ENCODE assay signal across 1 fruit fly cellular context in the genomic region with DNA sequence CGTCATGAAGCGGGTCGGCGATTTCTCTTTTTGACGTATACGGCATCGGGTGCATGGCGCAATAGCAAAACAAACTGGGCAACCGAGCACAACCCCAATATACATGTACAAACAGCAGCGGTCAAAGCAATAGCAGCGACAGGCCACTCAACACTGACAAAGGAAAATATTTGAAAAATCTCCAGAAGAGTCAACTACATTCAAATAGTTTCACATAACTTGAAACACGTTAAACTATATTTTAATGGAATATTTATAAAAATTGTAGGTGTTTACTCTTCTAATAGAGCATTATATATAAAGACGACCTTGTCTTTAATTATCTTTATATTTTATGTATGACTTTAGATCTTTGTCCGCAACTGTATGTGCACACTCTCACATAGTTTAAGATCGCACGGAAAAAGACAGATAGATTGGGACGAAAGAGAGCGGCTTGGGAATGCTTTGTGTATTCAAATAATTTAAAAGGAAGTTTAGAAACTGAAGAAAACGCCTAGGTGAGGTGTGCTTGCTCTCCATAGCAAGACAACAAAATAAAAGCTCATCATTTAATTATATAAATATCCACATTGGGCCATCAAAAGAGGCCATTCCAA.
A peak's percentile ranks its signal among the peaks of the same experiment; 100 is the strongest.
TF ChIP-seq lines count a peak whose summit lies in the region.

No protein-coding gene starts in this region.

TF ChIP-seq in whole organism, embryonic, 481 proteins besides CTCF, POLR2A, EP300 and RAD21 (continued from another document and continues in another):
- no peak for TF ChIP-seq CG11247 (GFP tag; IDR thresholded peaks at IDR 0.05; lab: Robert Waterston, UW)
- peak; percentile 49 for TF ChIP-seq Deaf1 (tag; optimal IDR thresholded peaks at IDR 0.05; lab: Kevin White, UChicago)
- TF ChIP-seq wek (GFP tag; optimal IDR thresholded peaks at IDR 0.05; lab: Kevin White, UChicago): peak; percentile 44
- TF ChIP-seq Camta (GFP tag; optimal IDR thresholded peaks at IDR 0.05; lab: Kevin White, UChicago): peak; percentile 40
- no peak for TF ChIP-seq CG7963 (GFP tag; IDR thresholded peaks at IDR 0.05; lab: Robert Waterston, UW; ENCODE audit: partially characterized antibody)
- TF ChIP-seq mam (GFP tag; optimal IDR thresholded peaks at IDR 0.05; lab: Kevin White, UChicago): peak; percentile 36
- peak; percentile 63; the same call in 1 of the 3 replicates for TF ChIP-seq Mrtf (GFP tag; IDR thresholded peaks at IDR 0.05; lab: Robert Waterston, UW)
- TF ChIP-seq rib (GFP tag; IDR thresholded peaks at IDR 0.05; lab: Robert Waterston, UW): no peak
- peak; percentile 12 for TF ChIP-seq CG4617 (GFP tag; optimal IDR thresholded peaks at IDR 0.05; lab: Kevin White, UChicago; ENCODE audit: borderline replicate concordance)
- peak; percentile 18 for TF ChIP-seq jumu (GFP tag; optimal IDR thresholded peaks at IDR 0.05; lab: Kevin White, UChicago)
- TF ChIP-seq CG17361 (GFP tag; IDR thresholded peaks at IDR 0.05; lab: Robert Waterston, UW): peak; percentile 86
- no peak for TF ChIP-seq Atf3 (GFP tag; optimal IDR thresholded peaks at IDR 0.05; lab: Kevin White, UChicago)
- peak; percentile 80 for TF ChIP-seq CG7839 (tag; optimal IDR thresholded peaks at IDR 0.05; lab: Kevin White, UChicago)
- no peak for TF ChIP-seq TFAM (GFP tag; optimal IDR thresholded peaks at IDR 0.05; lab: Kevin White, UChicago)
- TF ChIP-seq Hr78 (GFP tag; optimal IDR thresholded peaks at IDR 0.05; lab: Kevin White, UChicago): peak in 1 of 2 experiments; percentile 58
- peak; percentile 38; the same call in 1 of the 3 replicates for TF ChIP-seq Optix (GFP tag; IDR thresholded peaks at IDR 0.05; lab: Robert Waterston, UW)
- no peak for TF ChIP-seq jigr1 (GFP tag; IDR thresholded peaks at IDR 0.05; lab: Robert Waterston, UW)
- TF ChIP-seq HHEX (GFP tag; optimal IDR thresholded peaks at IDR 0.05; lab: Kevin White, UChicago): peak; percentile 63
- peak; percentile 78 for TF ChIP-seq Fer1 (GFP tag; optimal IDR thresholded peaks at IDR 0.05; lab: Kevin White, UChicago)
- peak; percentile 78 for TF ChIP-seq ATbp (GFP tag; optimal IDR thresholded peaks at IDR 0.05; lab: Kevin White, UChicago)
- peak; percentile 83 for TF ChIP-seq stc (GFP tag; IDR thresholded peaks at IDR 0.05; lab: Robert Waterston, UW)
- TF ChIP-seq ac (GFP tag; optimal IDR thresholded peaks at IDR 0.05; lab: Kevin White, UChicago): peak; percentile 18
- TF ChIP-seq lilli (GFP tag; optimal IDR thresholded peaks at IDR 0.05; lab: Kevin White, UChicago): peak; percentile 66
- TF ChIP-seq CG4820 (GFP tag; optimal IDR thresholded peaks at IDR 0.05; lab: Kevin White, UChicago): peak; percentile 66
- TF ChIP-seq Nf-YA (GFP tag; IDR thresholded peaks at IDR 0.05; lab: Robert Waterston, UW): peak; percentile 39; the same call in 1 of the 2 replicates
- peak; percentile 26 for TF ChIP-seq CG8290 (GFP tag; optimal IDR thresholded peaks at IDR 0.05; lab: Kevin White, UChicago)
- TF ChIP-seq CG8290 (tag; optimal IDR thresholded peaks at IDR 0.05; lab: Kevin White, UChicago): peak in 1 of 2 experiments; percentile 39
- peak; percentile 76 for TF ChIP-seq CG17385 (GFP tag; optimal IDR thresholded peaks at IDR 0.05; lab: Kevin White, UChicago)
- no peak for TF ChIP-seq Gsc (GFP tag; IDR thresholded peaks at IDR 0.05; lab: Robert Waterston, UW)
- peak; percentile 23 for TF ChIP-seq pnt (GFP tag; optimal IDR thresholded peaks at IDR 0.05; lab: Kevin White, UChicago)
- peak; percentile 63 for TF ChIP-seq Aef1 (GFP tag; IDR thresholded peaks at IDR 0.05; lab: Robert Waterston, UW)
- TF ChIP-seq B-H1 (GFP tag; IDR thresholded peaks at IDR 0.05; lab: Robert Waterston, UW): peak; percentile 56
- peak; percentile 34 to 89 for TF ChIP-seq Hr51 (GFP tag; optimal IDR thresholded peaks at IDR 0.05; lab: Kevin White, UChicago)
- TF ChIP-seq eve (GFP tag; optimal IDR thresholded peaks at IDR 0.05; lab: Kevin White, UChicago): peak in 1 of 2 experiments; percentile 85
- peak; percentile 64 for TF ChIP-seq fd3F (GFP tag; optimal IDR thresholded peaks at IDR 0.05; lab: Kevin White, UChicago)
- TF ChIP-seq Mad (GFP tag; optimal IDR thresholded peaks at IDR 0.05; lab: Kevin White, UChicago): peak; percentile 47
- TF ChIP-seq CG12155 (GFP tag; optimal IDR thresholded peaks at IDR 0.05; lab: Kevin White, UChicago): peak; percentile 55
- no peak for TF ChIP-seq CG33213 (GFP tag; optimal IDR thresholded peaks at IDR 0.05; lab: Kevin White, UChicago)
- peak; percentile 23; the same call in 1 of the 2 replicates for TF ChIP-seq ssp (GFP tag; IDR thresholded peaks at IDR 0.05; lab: Robert Waterston, UW)
- TF ChIP-seq pzg (GFP tag; optimal IDR thresholded peaks at IDR 0.05; lab: Kevin White, UChicago): no peak
- no peak for TF ChIP-seq fru (optimal IDR thresholded peaks at IDR 0.05; lab: Kevin White, UChicago)
- peak; percentile 31 for TF ChIP-seq pum (GFP tag; optimal IDR thresholded peaks at IDR 0.05; lab: Kevin White, UChicago)
- peak; percentile 67 for TF ChIP-seq nerfin-1 (tag; optimal IDR thresholded peaks at IDR 0.05; lab: Kevin White, UChicago)
- no peak for TF ChIP-seq CG15073 (GFP tag; optimal IDR thresholded peaks at IDR 0.05; lab: Kevin White, UChicago)
- TF ChIP-seq CG16815 (GFP tag; optimal IDR thresholded peaks at IDR 0.05; lab: Kevin White, UChicago): peak; percentile 60
- TF ChIP-seq CG9797 (GFP tag; optimal IDR thresholded peaks at IDR 0.05; lab: Kevin White, UChicago): no peak
- peak; percentile 68 for TF ChIP-seq CG32532 (GFP tag; IDR thresholded peaks at IDR 0.05; lab: Robert Waterston, UW)
- no peak for TF ChIP-seq hbn (GFP tag; IDR thresholded peaks at IDR 0.05; lab: Robert Waterston, UW; ENCODE audit: partially characterized antibody)
- peak; percentile 54 for TF ChIP-seq Max (GFP tag; optimal IDR thresholded peaks at IDR 0.05; lab: Kevin White, UChicago)
- TF ChIP-seq CG9727 (GFP tag; optimal IDR thresholded peaks at IDR 0.05; lab: Kevin White, UChicago): peak; percentile 70
- TF ChIP-seq CG15696 (tag; optimal IDR thresholded peaks at IDR 0.05; lab: Kevin White, UChicago): peak; percentile 64
- no peak for TF ChIP-seq CG14860 (GFP tag; IDR thresholded peaks at IDR 0.05; lab: Robert Waterston, UW; ENCODE audit: partially characterized antibody)
- peak; percentile 33; the same call in 1 of the 2 replicates for TF ChIP-seq al (GFP tag; IDR thresholded peaks at IDR 0.05; lab: Robert Waterston, UW)
- TF ChIP-seq Med (GFP tag; lab: Kevin White, UChicago): peak; percentile 84
- no peak for TF ChIP-seq CG10321 (GFP tag; IDR thresholded peaks at IDR 0.05; lab: Robert Waterston, UW)
- no peak for TF ChIP-seq da (GFP tag; optimal IDR thresholded peaks at IDR 0.05; lab: Kevin White, UChicago)
- peak; percentile 69 for TF ChIP-seq bcd (GFP tag; optimal IDR thresholded peaks at IDR 0.05; lab: Kevin White, UChicago)
- TF ChIP-seq maf-S (GFP tag; optimal IDR thresholded peaks at IDR 0.05; lab: Kevin White, UChicago): peak; percentile 25
- peak; percentile 24 for TF ChIP-seq CG4854 (GFP tag; optimal IDR thresholded peaks at IDR 0.05; lab: Kevin White, UChicago)
- no peak for TF ChIP-seq aop (GFP tag; IDR thresholded peaks at IDR 0.05; lab: Robert Waterston, UW)
- TF ChIP-seq sens-2 (GFP tag; IDR thresholded peaks at IDR 0.05; lab: Robert Waterston, UW): peak; percentile 32; the same call in 1 of the 2 replicates
- peak; percentile 22 for TF ChIP-seq ab (GFP tag; optimal IDR thresholded peaks at IDR 0.05; lab: Kevin White, UChicago)
- TF ChIP-seq sob (GFP tag; IDR thresholded peaks at IDR 0.05; lab: Robert Waterston, UW): peak; percentile 66
- peak; percentile 91 for TF ChIP-seq sens (GFP tag; lab: Kevin White, UChicago)
- no peak for TF ChIP-seq BEAF-32 (GFP tag; optimal IDR thresholded peaks at IDR 0.05; lab: Kevin White, UChicago)
- TF ChIP-seq ash1 (GFP tag; optimal IDR thresholded peaks at IDR 0.05; lab: Kevin White, UChicago): no peak
- no peak for TF ChIP-seq CG16813 (GFP tag; IDR thresholded peaks at IDR 0.05; lab: Robert Waterston, UW; ENCODE audit: partially characterized antibody)
- TF ChIP-seq CG14441 (GFP tag; IDR thresholded peaks at IDR 0.05; lab: Robert Waterston, UW): peak; percentile 68
- TF ChIP-seq CG3163 (GFP tag; optimal IDR thresholded peaks at IDR 0.05; lab: Kevin White, UChicago): peak; percentile 1
- peak; percentile 64 for TF ChIP-seq caup (GFP tag; optimal IDR thresholded peaks at IDR 0.05; lab: Kevin White, UChicago; ENCODE audit: severe bottlenecking)
- peak; percentile 54; the same call in 1 of the 2 replicates for TF ChIP-seq CG3847 (GFP tag; IDR thresholded peaks at IDR 0.05; lab: Robert Waterston, UW)
- TF ChIP-seq zf30C (GFP tag; optimal IDR thresholded peaks at IDR 0.05; lab: Kevin White, UChicago): no peak
- TF ChIP-seq gfzf (GFP tag; optimal IDR thresholded peaks at IDR 0.05; lab: Kevin White, UChicago): no peak
- TF ChIP-seq HLH4C (GFP tag; IDR thresholded peaks at IDR 0.05; lab: Robert Waterston, UW; ENCODE audit: partially characterized antibody): no peak
- TF ChIP-seq CG4404 (GFP tag; IDR thresholded peaks at IDR 0.05; lab: Robert Waterston, UW): peak; percentile 59
- TF ChIP-seq CG14667 (GFP tag; IDR thresholded peaks at IDR 0.05; lab: Robert Waterston, UW): peak; percentile 55
- no peak for TF ChIP-seq wdn (GFP tag; IDR thresholded peaks at IDR 0.05; lab: Robert Waterston, UW)
- no peak for TF ChIP-seq CG11560 (tag; IDR thresholded peaks at IDR 0.05; lab: Robert Waterston, UW)
- no peak for TF ChIP-seq Hand (GFP tag; optimal IDR thresholded peaks at IDR 0.05; lab: Kevin White, UChicago)
- no peak for TF ChIP-seq CG8478 (optimal IDR thresholded peaks at IDR 0.05; lab: Kevin White, UChicago)
- peak; percentile 65 for TF ChIP-seq tin (GFP tag; optimal IDR thresholded peaks at IDR 0.05; lab: Kevin White, UChicago)
- no peak for TF ChIP-seq Lpt (GFP tag; optimal IDR thresholded peaks at IDR 0.05; lab: Kevin White, UChicago)
- TF ChIP-seq CG7372 (GFP tag; IDR thresholded peaks at IDR 0.05; lab: Robert Waterston, UW): peak; percentile 41; the same call in 1 of the 2 replicates
- TF ChIP-seq gsb-n (tag; optimal IDR thresholded peaks at IDR 0.05; lab: Kevin White, UChicago): peak; percentile 74
- no peak for TF ChIP-seq C15 (GFP tag; IDR thresholded peaks at IDR 0.05; lab: Robert Waterston, UW)
- no peak for TF ChIP-seq en (GFP tag; optimal IDR thresholded peaks at IDR 0.05; lab: Kevin White, UChicago)
- peak; percentile 82 for TF ChIP-seq vvl (GFP tag; IDR thresholded peaks at IDR 0.05; lab: Robert Waterston, UW)
- peak; percentile 77 for TF ChIP-seq D19A (tag; optimal IDR thresholded peaks at IDR 0.05; lab: Kevin White, UChicago)
- TF ChIP-seq CG13296 (GFP tag; optimal IDR thresholded peaks at IDR 0.05; lab: Kevin White, UChicago): peak; percentile 80
- peak; percentile 73 for TF ChIP-seq CG15601 (tag; optimal IDR thresholded peaks at IDR 0.05; lab: Kevin White, UChicago)
- 0 out of 2 replicates have a peak, but pooled peaks have one; percentile 14 for TF ChIP-seq CG17612 (GFP tag; IDR thresholded peaks at IDR 0.05; lab: Robert Waterston, UW)
- peak; percentile 86 for TF ChIP-seq CG11695 (GFP tag; IDR thresholded peaks at IDR 0.05; lab: Robert Waterston, UW)
- peak; percentile 84 for TF ChIP-seq CG12391 (tag; optimal IDR thresholded peaks at IDR 0.05; lab: Kevin White, UChicago)
- no peak for TF ChIP-seq CG1792 (GFP tag; optimal IDR thresholded peaks at IDR 0.05; lab: Kevin White, UChicago)
- TF ChIP-seq Fer3 (tag; optimal IDR thresholded peaks at IDR 0.05; lab: Kevin White, UChicago): peak; percentile 72
- TF ChIP-seq ttk (GFP tag; IDR thresholded peaks at IDR 0.05; lab: Robert Waterston, UW): peak; percentile 67
- no peak for TF ChIP-seq CG30020 (tag; optimal IDR thresholded peaks at IDR 0.05; lab: Kevin White, UChicago)
- peak; percentile 41 for TF ChIP-seq gcm2 (GFP tag; optimal IDR thresholded peaks at IDR 0.05; lab: Kevin White, UChicago)
- no peak for TF ChIP-seq gt (GFP tag; IDR thresholded peaks at IDR 0.05; lab: Robert Waterston, UW)
- TF ChIP-seq HmgD (GFP tag; optimal IDR thresholded peaks at IDR 0.05; lab: Kevin White, UChicago): no peak
- no peak for TF ChIP-seq pan (optimal IDR thresholded peaks at IDR 0.05; lab: Kevin White, UChicago)
- TF ChIP-seq pan (GFP tag; optimal IDR thresholded peaks at IDR 0.05 in 1 of 2, IDR thresholded peaks at IDR 0.05 in 1 of 2): peak in 1 of 2 experiments; percentile 82
- TF ChIP-seq hth (optimal IDR thresholded peaks at IDR 0.05; lab: Kevin White, UChicago): no peak
- peak; percentile 62; the same call in 1 of the 2 replicates for TF ChIP-seq esg (GFP tag; conservative IDR thresholded peaks at IDR 0.05; lab: Robert Waterston, UW)
- TF ChIP-seq vfl (GFP tag; optimal IDR thresholded peaks at IDR 0.05; lab: Kevin White, UChicago): peak; percentile 10
- TF ChIP-seq CG9609 (GFP tag; optimal IDR thresholded peaks at IDR 0.05; lab: Kevin White, UChicago): no peak
- peak; percentile 19 for TF ChIP-seq CG18764 (GFP tag; optimal IDR thresholded peaks at IDR 0.05; lab: Kevin White, UChicago)
- peak; percentile 56 for TF ChIP-seq CG4328 (GFP tag; optimal IDR thresholded peaks at IDR 0.05; lab: Kevin White, UChicago)
- peak; percentile 5 for TF ChIP-seq CG34376 (GFP tag; optimal IDR thresholded peaks at IDR 0.05; lab: Kevin White, UChicago)
- TF ChIP-seq CG9215 (GFP tag; IDR thresholded peaks at IDR 0.05; lab: Robert Waterston, UW): no peak
- TF ChIP-seq yki (optimal IDR thresholded peaks at IDR 0.05; lab: Kevin White, UChicago): no peak
- peak; percentile 84 for TF ChIP-seq row (GFP tag; IDR thresholded peaks at IDR 0.05; lab: Robert Waterston, UW)
- TF ChIP-seq ken (GFP tag; IDR thresholded peaks at IDR 0.05; lab: Robert Waterston, UW): peak; percentile 66; the same call in 2 of the 3 replicates
- TF ChIP-seq tgo (GFP tag; IDR thresholded peaks at IDR 0.05; lab: Robert Waterston, UW): peak; percentile 79
- peak; percentile 86 for TF ChIP-seq CG11504 (tag; optimal IDR thresholded peaks at IDR 0.05; lab: Kevin White, UChicago)
- TF ChIP-seq ranshi (GFP tag; IDR thresholded peaks at IDR 0.05; lab: Robert Waterston, UW): peak; percentile 76
- TF ChIP-seq CG10431 (GFP tag; optimal IDR thresholded peaks at IDR 0.05; lab: Kevin White, UChicago): peak; percentile 41
- peak; percentile 43 for TF ChIP-seq ems (GFP tag; optimal IDR thresholded peaks at IDR 0.05; lab: Kevin White, UChicago)
- no peak for TF ChIP-seq CG34224 (GFP tag; IDR thresholded peaks at IDR 0.05; lab: Robert Waterston, UW; ENCODE audit: partially characterized antibody)
- TF ChIP-seq H2.0 (GFP tag; IDR thresholded peaks at IDR 0.05; lab: Robert Waterston, UW): no peak
- no peak for TF ChIP-seq CG7271 (tag; optimal IDR thresholded peaks at IDR 0.05; lab: Kevin White, UChicago)
- peak; percentile 61 for TF ChIP-seq CG11723 (GFP tag; optimal IDR thresholded peaks at IDR 0.05; lab: Kevin White, UChicago)
- peak; percentile 61 for TF ChIP-seq CG1603 (tag; optimal IDR thresholded peaks at IDR 0.05; lab: Kevin White, UChicago)
- peak; percentile 58; the same call in 2 of the 3 replicates for TF ChIP-seq H15 (GFP tag; IDR thresholded peaks at IDR 0.05; lab: Robert Waterston, UW)
